Worm (Caenorhabditis elegans) whole organism, L4/young adult: ENCODE measurements around the gene srg-28.

ENCODE experiments used
- W03F9.2 ChIP-seq: fragments of 150-350 bp; optimal IDR thresholded peaks from 2 replicates; lab custom pipeline; 2014; ENCODE audit warnings: missing biosample characterization, missing genetic modification characterization
- dao-5 ChIP-seq: sonication (generic microtip); optimal IDR thresholded peaks from 2 replicates; lab custom pipeline; 2016; ENCODE audit warnings: missing genotype, missing genetic modification characterization, moderate library complexity, missing compliant biosample characterization
- him-1 ChIP-seq: sonication (generic microtip); optimal IDR thresholded peaks from 2 replicates; lab custom pipeline; 2016; ENCODE audit warnings: missing genotype, missing genetic modification reagents, missing genetic modification characterization, missing compliant biosample characterization

DNA sequence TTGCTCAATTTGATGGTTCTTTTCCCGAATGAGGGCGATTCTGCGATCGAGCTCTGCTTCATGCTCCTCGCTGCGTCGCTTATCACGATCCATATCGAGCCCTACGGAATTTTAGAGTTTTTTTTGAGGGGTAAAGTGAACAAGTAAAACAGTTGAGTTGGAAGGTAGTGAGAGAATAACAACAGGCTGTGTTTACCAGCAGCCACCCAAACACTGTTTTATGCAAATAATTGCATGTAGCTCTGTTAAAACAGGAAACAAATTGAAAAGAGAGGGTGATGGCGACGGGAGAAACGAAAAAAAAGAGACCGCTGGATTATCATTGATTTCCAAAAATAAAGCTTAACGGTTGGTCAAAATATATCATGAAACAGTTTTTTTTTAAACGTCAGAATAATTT, 6.4 kb upstream of the srg-28 start, which contains the start of gene C10G8.8:
- TF ChIP-seq dao-5 (tag; lab: Kevin White, UChicago) (no peak), him-1 (tag; lab: Kevin White, UChicago) (no peak), W03F9.2 (tag; lab: Kevin White, UChicago) (no peak)
